In the genomic region with DNA sequence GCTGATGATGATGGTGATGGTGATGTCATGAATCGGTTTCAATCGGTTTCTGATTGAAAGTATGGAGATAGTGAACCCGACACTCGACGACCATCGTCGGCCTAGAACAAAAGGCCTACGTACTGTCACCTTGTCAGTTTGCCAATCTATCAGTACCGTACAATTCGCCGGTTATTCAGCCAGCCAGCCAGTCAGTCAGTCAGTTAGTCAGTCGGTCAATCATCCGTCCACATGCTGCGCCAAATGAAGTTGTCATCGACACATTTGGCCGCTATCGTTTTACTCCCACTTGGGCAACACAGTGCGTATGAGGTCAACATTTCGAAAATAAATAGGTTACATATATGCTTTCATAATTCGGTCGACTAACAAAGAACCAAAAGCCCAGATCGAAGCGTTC, we compare ENCODE assay signal across 2 fruit fly cellular contexts.
TF ChIP-seq lines count a peak whose summit lies in the region.

No protein-coding gene starts in this region.

- TF ChIP-seq CTCF in whole organism, embryonic (GFP tag; optimal IDR thresholded peaks at IDR 0.05; lab: Kevin White, UChicago), result no peak

TF ChIP-seq in whole organism, embryonic, 481 proteins besides CTCF, POLR2A, EP300 and RAD21:
- TF ChIP-seq BtbVII (GFP tag; optimal IDR thresholded peaks at IDR 0.05; lab: Kevin White, UChicago) (no peak), CG12744 (GFP tag; optimal IDR thresholded peaks at IDR 0.05; lab: Kevin White, UChicago) (no peak), Dp (GFP tag; optimal IDR thresholded peaks at IDR 0.05; lab: Kevin White, UChicago) (no peak), CG12071 (GFP tag; optimal IDR thresholded peaks at IDR 0.05; lab: Kevin White, UChicago) (no peak), CG32772 (GFP tag; IDR thresholded peaks at IDR 0.05; lab: Robert Waterston, UW) (no peak), CG11695 (GFP tag; IDR thresholded peaks at IDR 0.05; lab: Robert Waterston, UW) (no peak), lab (GFP tag; optimal IDR thresholded peaks at IDR 0.05; lab: Kevin White, UChicago) (peak; percentile 25), Oli (tag; optimal IDR thresholded peaks at IDR 0.05; lab: Kevin White, UChicago) (no peak), CG8281 (tag; optimal IDR thresholded peaks at IDR 0.05; lab: Kevin White, UChicago) (peak; percentile 96), CG15073 (GFP tag; optimal IDR thresholded peaks at IDR 0.05; lab: Kevin White, UChicago) (no peak), CG15269 (tag; optimal IDR thresholded peaks at IDR 0.05; lab: Kevin White, UChicago) (no peak), CG6654 (GFP tag; optimal IDR thresholded peaks at IDR 0.05; lab: Kevin White, UChicago) (no peak), CG16779 (GFP tag; IDR thresholded peaks at IDR 0.05; lab: Robert Waterston, UW) (0 out of 2 replicates have a peak, but pooled peaks have one; percentile 14), Ets65A (GFP tag; lab: Kevin White, UChicago) (peak; percentile 88), Dll (GFP tag; IDR thresholded peaks at IDR 0.05; lab: Robert Waterston, UW; ENCODE audit: partially characterized antibody) (no peak)

TF ChIP-seq in whole organism, prepupa, 60 proteins besides CTCF, POLR2A, EP300 and RAD21:
- TF ChIP-seq vri (GFP tag; optimal IDR thresholded peaks at IDR 0.05; lab: Kevin White, UChicago), result peak; percentile 19
- TF ChIP-seq CG11902 (GFP tag; optimal IDR thresholded peaks at IDR 0.05; lab: Kevin White, UChicago), result no peak
